Fruit fly (Drosophila melanogaster): Measurements from ENCODE around the gene sif.

dm6 chr3L:5662071-5662470 is 4.4 kb downstream of the sif start, which contains the start of gene Sse:
- TF ChIP-seq CG8159 (tag; optimal IDR thresholded peaks at IDR 0.05) = no peak
- no peak for TF ChIP-seq Pif1A (GFP tag; optimal IDR thresholded peaks at IDR 0.05)
- no peak for TF ChIP-seq CG8301 (tag; optimal IDR thresholded peaks at IDR 0.05)
- TF ChIP-seq CG4496 (GFP tag; IDR thresholded peaks at IDR 0.05) = no peak
- TF ChIP-seq CG17806 (tag; optimal IDR thresholded peaks at IDR 0.05) = no peak
- no peak for TF ChIP-seq CG12605 (GFP tag; IDR thresholded peaks at IDR 0.05)
- TF ChIP-seq CG15710 (tag; optimal IDR thresholded peaks at IDR 0.05) = no peak
- no peak for TF ChIP-seq rn (GFP tag; IDR thresholded peaks at IDR 0.05)
- no peak for TF ChIP-seq CG9948 (tag; optimal IDR thresholded peaks at IDR 0.05)
- no peak for TF ChIP-seq CG32121 (GFP tag; IDR thresholded peaks at IDR 0.05)
- TF ChIP-seq EcR (GFP tag; optimal IDR thresholded peaks at IDR 0.05) = no peak
- no peak for TF ChIP-seq CG10348 (GFP tag; IDR thresholded peaks at IDR 0.05)

Measured in whole organism, pupa.